Worm (Caenorhabditis elegans) whole organism, L1 larva: ENCODE data around the gene ZK666.15.

Experiments used
- C16A3.4 ChIP-seq: fragments of 150-350 bp; optimal IDR thresholded peaks from 2 replicates; lab custom pipeline; 2014; ENCODE audit warnings: missing biosample characterization, missing genetic modification characterization
- C34B4.2 ChIP-seq: sonication (generic microtip); optimal IDR thresholded peaks from 2 replicates; lab custom pipeline; 2017; ENCODE audit warnings: mild to moderate bottlenecking, missing genetic modification characterization, missing compliant biosample characterization
- F16B12.6 ChIP-seq: fragments of 150-350 bp; optimal IDR thresholded peaks from 2 replicates; lab custom pipeline; 2014; ENCODE audit warnings: missing biosample characterization, missing genetic modification characterization
- alr-1 ChIP-seq: fragments of 200-800 bp; sonication (Bioruptor generic); optimal IDR thresholded peaks from 2 replicates; lab custom pipeline; 2018; ENCODE audit warnings: borderline replicate concordance, mild to moderate bottlenecking, missing genetic modification characterization, missing compliant biosample characterization
- ama-1 ChIP-seq: fragments of 150-350 bp; optimal IDR thresholded peaks from 2 replicates; lab custom pipeline; 2014
- ceh-63 ChIP-seq: fragments of 200-800 bp; sonication (Bioruptor generic); optimal IDR thresholded peaks from 2 replicates; lab custom pipeline; 2018; ENCODE audit warnings: mild to moderate bottlenecking, missing genetic modification characterization, missing compliant biosample characterization
- ceh-8 ChIP-seq: fragments of 200-800 bp; sonication (Bioruptor generic); optimal IDR thresholded peaks from 2 replicates; lab custom pipeline; 2018; ENCODE audit warnings: mild to moderate bottlenecking, missing genetic modification characterization, moderate library complexity, missing compliant biosample characterization
- ceh-88 ChIP-seq: fragments of 200-800 bp; sonication (Bioruptor generic); IDR thresholded peaks from 2 replicates; pipeline ENCODE4 v1.3.6; 2022; ENCODE audit warnings: missing genetic modification characterization, missing compliant biosample characterization
- ceh-90 ChIP-seq: sonication (generic microtip); optimal IDR thresholded peaks from 2 replicates; lab custom pipeline; 2016; ENCODE audit warnings: missing genetic modification characterization, missing compliant biosample characterization
- dpl-1 ChIP-seq, 3 experiments: fragments of 150-350 bp in 2 of 3; sonication (generic microtip) in 1 of 3; optimal IDR thresholded peaks; 2 replicates each; lab custom pipeline; 2014 to 2017; ENCODE audit warnings: missing biosample characterization in 3 of 3, missing genetic modification characterization in 3 of 3, missing genetic modification reagents in 3 of 3
- efl-3 ChIP-seq: fragments of 200-800 bp; sonication (Bioruptor generic); optimal IDR thresholded peaks from 2 replicates; lab custom pipeline; 2018; ENCODE audit warnings: mild to moderate bottlenecking, missing genetic modification characterization, missing compliant biosample characterization
- egl-13 ChIP-seq: sonication (generic microtip); optimal IDR thresholded peaks from 2 replicates; lab custom pipeline; 2016; ENCODE audit warnings: missing genotype, missing genetic modification reagents, missing genetic modification characterization, missing compliant biosample characterization
- egl-27 ChIP-seq, 2 experiments: fragments of 150-350 bp in 1 of 2; sonication (generic microtip); optimal IDR thresholded peaks; 3 replicates each; lab custom pipeline; 2017 to 2018; ENCODE audit warnings: missing biosample characterization in 2 of 2, missing genetic modification characterization in 2 of 2, missing genetic modification reagents in 2 of 2
- elt-2 ChIP-seq: sonication (generic microtip); optimal IDR thresholded peaks from 2 replicates; lab custom pipeline; 2016; ENCODE audit warnings: missing genetic modification characterization, mild to moderate bottlenecking, inconsistent platforms, missing compliant biosample characterization, missing genetic modification reagents
- ets-5 ChIP-seq: fragments of 200-800 bp; sonication (Bioruptor generic); IDR thresholded peaks from 2 replicates; pipeline ENCODE4 v1.3.6; 2022; ENCODE audit warnings: missing genetic modification characterization, missing compliant biosample characterization
- fkh-10 ChIP-seq: sonication (generic microtip); optimal IDR thresholded peaks from 2 replicates; lab custom pipeline; 2017; ENCODE audit warnings: missing biosample characterization, missing genetic modification reagents, missing genetic modification characterization
- fos-1 ChIP-seq: fragments of 150-350 bp; optimal IDR thresholded peaks from 2 replicates; lab custom pipeline; 2014; ENCODE audit warnings: missing biosample characterization, missing genetic modification characterization
- grh-1 ChIP-seq: fragments of 200-800 bp; sonication (Bioruptor generic); IDR thresholded peaks from 2 replicates; pipeline ENCODE4 v1.3.6; 2022; ENCODE audit warnings: missing genetic modification reagents, missing genetic modification characterization, missing compliant biosample characterization
- hlh-4 ChIP-seq: sonication (generic microtip); optimal IDR thresholded peaks from 2 replicates; lab custom pipeline; 2016; ENCODE audit warnings: mild to moderate bottlenecking, missing genetic modification characterization, missing compliant biosample characterization
- lin-14 ChIP-seq: fragments of 200-800 bp; sonication (Bioruptor generic); optimal IDR thresholded peaks from 2 replicates; lab custom pipeline; 2018; ENCODE audit warnings: mild to moderate bottlenecking, missing genetic modification characterization, moderate library complexity, missing compliant biosample characterization
- lir-3 ChIP-seq: sonication (generic microtip); optimal IDR thresholded peaks from 2 replicates; lab custom pipeline; 2016; ENCODE audit warnings: mild to moderate bottlenecking, missing genetic modification characterization, moderate library complexity, missing compliant biosample characterization; ENCODE audit not compliant: poor library complexity
- lsy-2 ChIP-seq, 2 experiments: fragments of 150-350 bp; optimal IDR thresholded peaks; 2 replicates each; lab custom pipeline; 2014; ENCODE audit warnings: missing biosample characterization in 2 of 2, missing genetic modification characterization in 2 of 2
- mdl-1 ChIP-seq, 2 experiments: fragments of 150-350 bp; optimal IDR thresholded peaks; 2 replicates each; lab custom pipeline; 2014 to 2017; ENCODE audit warnings: missing biosample characterization in 2 of 2, missing genetic modification characterization in 2 of 2, inconsistent platforms in 1 of 2
- mep-1 ChIP-seq: fragments of 150-350 bp; optimal IDR thresholded peaks from 2 replicates; lab custom pipeline; 2014; ENCODE audit warnings: missing biosample characterization, missing genetic modification characterization
- nhr-12 ChIP-seq: sonication (generic microtip); optimal IDR thresholded peaks from 2 replicates; lab custom pipeline; 2017; ENCODE audit warnings: missing biosample characterization, missing genetic modification characterization
- nhr-19 ChIP-seq: fragments of 200-800 bp; sonication (Bioruptor generic); conservative IDR thresholded peaks from 2 replicates; pipeline ENCODE4 v1.3.6; 2022; ENCODE audit warnings: missing genetic modification characterization, missing compliant biosample characterization
- nhr-20 ChIP-seq: sonication (generic microtip); optimal IDR thresholded peaks from 2 replicates; lab custom pipeline; 2016; ENCODE audit warnings: mild to moderate bottlenecking, missing genetic modification characterization, missing compliant biosample characterization
- nhr-237 ChIP-seq: fragments of 150-350 bp; optimal IDR thresholded peaks from 2 replicates; lab custom pipeline; 2014; ENCODE audit warnings: missing biosample characterization, missing genetic modification characterization
- nhr-28 ChIP-seq: fragments of 150-350 bp; optimal IDR thresholded peaks from 2 replicates; lab custom pipeline; 2014; ENCODE audit warnings: missing biosample characterization, missing genetic modification characterization
- nhr-47 ChIP-seq: sonication (generic microtip); optimal IDR thresholded peaks from 2 replicates; lab custom pipeline; 2016; ENCODE audit warnings: mild to moderate bottlenecking, missing genetic modification characterization, moderate library complexity, missing compliant biosample characterization
- nhr-71 ChIP-seq: sonication (generic microtip); optimal IDR thresholded peaks from 2 replicates; lab custom pipeline; 2016; ENCODE audit warnings: mild to moderate bottlenecking, missing genetic modification characterization, moderate library complexity, missing compliant biosample characterization
- nhr-76 ChIP-seq: sonication (generic microtip); optimal IDR thresholded peaks from 2 replicates; lab custom pipeline; 2017; ENCODE audit warnings: missing biosample characterization, missing genetic modification characterization
- nhr-77 ChIP-seq: fragments of 150-350 bp; optimal IDR thresholded peaks from 2 replicates; lab custom pipeline; 2014; ENCODE audit warnings: missing biosample characterization, missing genetic modification characterization
- nhr-85 ChIP-seq: sonication (generic microtip); peaks from one replicate; lab custom pipeline; 2016; ENCODE audit warnings: missing genetic modification characterization, inconsistent platforms, missing compliant biosample characterization
- nhr-90 ChIP-seq: sonication (generic microtip); optimal IDR thresholded peaks from 2 replicates; lab custom pipeline; 2016; ENCODE audit warnings: mild to moderate bottlenecking, missing genetic modification characterization, missing compliant biosample characterization; ENCODE audit not compliant: poor library complexity
- pag-3 ChIP-seq: sonication (generic microtip); optimal IDR thresholded peaks from 2 replicates; lab custom pipeline; 2017; ENCODE audit warnings: missing genetic modification characterization, mild to moderate bottlenecking, missing compliant biosample characterization, antibody characterized with exemption, borderline replicate concordance; ENCODE audit not compliant: insufficient read depth
- pax-3 ChIP-seq: fragments of 200-800 bp; sonication (Bioruptor generic); optimal IDR thresholded peaks from 2 replicates; lab custom pipeline; 2018; ENCODE audit warnings: mild to moderate bottlenecking, missing genetic modification characterization, moderate library complexity, missing compliant biosample characterization
- rnt-1 ChIP-seq: sonication (generic microtip); optimal IDR thresholded peaks from 2 replicates; lab custom pipeline; 2016; ENCODE audit warnings: mild to moderate bottlenecking, missing genetic modification characterization, moderate library complexity, missing compliant biosample characterization
- snpc-4 ChIP-seq: fragments of 150-350 bp; optimal IDR thresholded peaks from 2 replicates; lab custom pipeline; 2014; ENCODE audit warnings: missing biosample characterization, missing genetic modification characterization
- snu-23 ChIP-seq: sonication (generic microtip); optimal IDR thresholded peaks from 2 replicates; lab custom pipeline; 2016; ENCODE audit warnings: missing genetic modification characterization, missing compliant biosample characterization
- sup-37 ChIP-seq: fragments of 200-800 bp; sonication (Bioruptor generic); optimal IDR thresholded peaks from 2 replicates; lab custom pipeline; 2018; ENCODE audit warnings: mild to moderate bottlenecking, missing genetic modification characterization, missing compliant biosample characterization
- swsn-7 ChIP-seq: sonication (generic microtip); optimal IDR thresholded peaks from 2 replicates; lab custom pipeline; 2016; ENCODE audit warnings: missing genetic modification characterization, missing compliant biosample characterization
- tlp-1 ChIP-seq: fragments of 150-350 bp; optimal IDR thresholded peaks from 2 replicates; lab custom pipeline; 2014; ENCODE audit warnings: missing biosample characterization, missing genetic modification characterization
- unc-30 ChIP-seq: sonication (generic microtip); optimal IDR thresholded peaks from 2 replicates; lab custom pipeline; 2017; ENCODE audit warnings: missing biosample characterization, missing genetic modification characterization
- unc-62 ChIP-seq: fragments of 150-350 bp; optimal IDR thresholded peaks from 2 replicates; lab custom pipeline; 2014; ENCODE audit warnings: missing biosample characterization, missing genetic modification reagents, missing genetic modification characterization
- unc-86 ChIP-seq: sonication (generic microtip); optimal IDR thresholded peaks from 2 replicates; lab custom pipeline; 2016; ENCODE audit warnings: missing genetic modification characterization, missing compliant biosample characterization
- unc-98 ChIP-seq: fragments of 200-800 bp; sonication (Bioruptor generic); IDR thresholded peaks from 2 replicates; pipeline ENCODE4 v1.3.6; 2022; ENCODE audit warnings: missing genetic modification characterization, missing compliant biosample characterization

ZK666.15 gene

ce11 chrII:10444971-10445707 lies 41.7 kb upstream of the ZK666.15 start (continued):
- TF ChIP-seq unc-62 (GFP tag; lab: Kevin White, UChicago) (no peak), rnt-1 (tag; lab: Kevin White, UChicago) (peak; percentile 65), grh-1 (GFP tag; lab: Robert Waterston, UW) (no peak), nhr-90 (tag; lab: Kevin White, UChicago) (no peak), nhr-237 (tag; lab: Kevin White, UChicago) (no peak), hlh-4 (tag; lab: Kevin White, UChicago) (no peak), nhr-85 (tag; lab: Kevin White, UChicago) (no peak), nhr-28 (tag; lab: Kevin White, UChicago) (no peak), lir-3 (tag; lab: Kevin White, UChicago) (no peak), mdl-1 (tag; optimal IDR thresholded peaks at IDR 0.05; lab: Kevin White, UChicago) (peak in 1 of 2 experiments; percentile 2), swsn-7 (tag; lab: Kevin White, UChicago) (no peak), egl-27 (tag; optimal IDR thresholded peaks at IDR 0.05; lab: Kevin White, UChicago) (no peak), pag-3 (tag; lab: Kevin White, UChicago) (no peak), ceh-90 (tag; lab: Kevin White, UChicago) (no peak), ceh-88 (no peak), elt-2 (tag; lab: Kevin White, UChicago) (no peak), tlp-1 (no peak), ama-1 (lab: Kevin White, UChicago) (no peak), dpl-1 (GFP tag; optimal IDR thresholded peaks at IDR 0.05; lab: Kevin White, UChicago) (no peak), lin-14 (peak; percentile 64), snu-23 (GFP tag; lab: Kevin White, UChicago) (no peak), F16B12.6 (tag; lab: Kevin White, UChicago) (peak; percentile 76), nhr-71 (tag; lab: Kevin White, UChicago) (peak; percentile 61), pax-3 (no peak), C16A3.4 (tag; lab: Kevin White, UChicago) (peak; percentile 1), nhr-19 (GFP tag; lab: Robert Waterston, UW) (peak; percentile 40), ets-5 (no peak), lsy-2 (tag; optimal IDR thresholded peaks at IDR 0.05; lab: Kevin White, UChicago) (peak; percentile 49 to 51), sup-37 (GFP tag; lab: Kevin White, UChicago) (no peak)
- TF ChIP-seq, all 84 proteins: peak for 10

- TF ChIP-seq elt-2 (tag; lab: Kevin White, UChicago) = no peak
- no peak for TF ChIP-seq nhr-76 (tag; lab: Kevin White, UChicago)
- no peak for TF ChIP-seq unc-30 (tag; lab: Kevin White, UChicago)
- no peak for TF ChIP-seq lir-3 (tag; lab: Kevin White, UChicago)
- TF ChIP-seq efl-3 (GFP tag; lab: Kevin White, UChicago) = no peak
- peak; percentile 35 for TF ChIP-seq nhr-20 (tag; lab: Kevin White, UChicago)
- no peak for TF ChIP-seq nhr-77 (tag; lab: Kevin White, UChicago)
- TF ChIP-seq egl-13 (tag; lab: Kevin White, UChicago) = no peak
- TF ChIP-seq unc-98 = no peak
- TF ChIP-seq pag-3 (tag; lab: Kevin White, UChicago) = no peak
- no peak for TF ChIP-seq fos-1 (tag; lab: Kevin White, UChicago)
- TF ChIP-seq ets-5 = no peak
- no peak for TF ChIP-seq sup-37 (GFP tag; lab: Kevin White, UChicago)
- TF ChIP-seq nhr-237 (tag; lab: Kevin White, UChicago) = no peak
- no peak for TF ChIP-seq ceh-8 (GFP tag; lab: Kevin White, UChicago)
- TF ChIP-seq unc-86 = no peak
- no peak for TF ChIP-seq nhr-19 (GFP tag; lab: Robert Waterston, UW)
- no peak for TF ChIP-seq C34B4.2 (tag; lab: Kevin White, UChicago)
- no peak for TF ChIP-seq nhr-12 (tag; lab: Kevin White, UChicago)
- TF ChIP-seq dpl-1 (GFP tag; optimal IDR thresholded peaks at IDR 0.05; lab: Kevin White, UChicago) = peak in 2 of 3 experiments; percentile 19 to 32
- peak; percentile 73 for TF ChIP-seq lin-14
- TF ChIP-seq fkh-10 = no peak
- no peak for TF ChIP-seq ceh-63
- no peak for TF ChIP-seq snpc-4 (tag; lab: Kevin White, UChicago)
- no peak for TF ChIP-seq nhr-28 (tag; lab: Kevin White, UChicago)
- TF ChIP-seq nhr-47 (tag; lab: Kevin White, UChicago) = no peak
- TF ChIP-seq nhr-85 (tag; lab: Kevin White, UChicago) = no peak
- TF ChIP-seq pax-3 = no peak
- no peak for TF ChIP-seq alr-1
- peak; percentile 9 for TF ChIP-seq mep-1 (tag; lab: Kevin White, UChicago)
- peak; percentile 9 for TF ChIP-seq F16B12.6 (tag; lab: Kevin White, UChicago)
- no peak for TF ChIP-seq ceh-90 (tag; lab: Kevin White, UChicago)
- TF ChIP-seq snu-23 (GFP tag; lab: Kevin White, UChicago) = no peak
These were observed 41.1 kb upstream of the ZK666.15 start for ce11 chrII:10445738-10446137.
